Worm (Caenorhabditis elegans) whole organism, L3 larva: ENCODE results near the gene mam-6.

Experiments used
- R02D3.7 ChIP-seq: fragments of 150-350 bp; optimal IDR thresholded peaks from 2 replicates; lab custom pipeline; 2014; ENCODE audit warnings: missing biosample characterization, missing genetic modification characterization
- ZK546.5 ChIP-seq: sonication (generic microtip); optimal IDR thresholded peaks from 2 replicates; lab custom pipeline; 2017; ENCODE audit warnings: missing biosample characterization, missing genetic modification characterization
- ama-1 ChIP-seq: fragments of 150-350 bp; optimal IDR thresholded peaks from 2 replicates; lab custom pipeline; 2018
- ceh-28 ChIP-seq: fragments of 150-350 bp; optimal IDR thresholded peaks from 2 replicates; lab custom pipeline; 2014; ENCODE audit warnings: missing biosample characterization, missing genetic modification reagents, missing genetic modification characterization
- ceh-9 ChIP-seq: sonication (generic microtip); optimal IDR thresholded peaks from 2 replicates; lab custom pipeline; 2018; ENCODE audit warnings: missing biosample characterization, missing genetic modification characterization
- egl-5 ChIP-seq: fragments of 150-350 bp; optimal IDR thresholded peaks from 2 replicates; lab custom pipeline; 2017; ENCODE audit warnings: missing biosample characterization, missing genetic modification reagents, missing genetic modification characterization, inconsistent platforms
- elt-1 ChIP-seq: fragments of 150-350 bp; optimal IDR thresholded peaks from 2 replicates; lab custom pipeline; 2014; ENCODE audit warnings: missing biosample characterization, missing genetic modification characterization
- elt-2 ChIP-seq: sonication (generic microtip); optimal IDR thresholded peaks from 2 replicates; lab custom pipeline; 2016; ENCODE audit warnings: missing genetic modification reagents, mild to moderate bottlenecking, missing genetic modification characterization, missing compliant biosample characterization
- eor-1 ChIP-seq, 2 experiments: fragments of 150-350 bp; optimal IDR thresholded peaks; 2 replicates each; lab custom pipeline; 2014 to 2018; ENCODE audit warnings: missing biosample characterization in 2 of 2, missing genetic modification characterization in 2 of 2
- fkh-10 ChIP-seq: sonication (generic microtip); optimal IDR thresholded peaks from 2 replicates; lab custom pipeline; 2017; ENCODE audit warnings: missing biosample characterization, missing genetic modification reagents, missing genetic modification characterization
- fos-1 ChIP-seq: fragments of 150-350 bp; optimal IDR thresholded peaks from 2 replicates; lab custom pipeline; 2014; ENCODE audit warnings: missing biosample characterization, missing genetic modification characterization
- hmg-11 ChIP-seq: sonication (generic microtip); optimal IDR thresholded peaks from 2 replicates; lab custom pipeline; 2016; ENCODE audit warnings: missing genetic modification characterization, missing compliant biosample characterization
- lin-15B ChIP-seq: fragments of 150-350 bp; optimal IDR thresholded peaks from 2 replicates; lab custom pipeline; 2014; ENCODE audit warnings: missing biosample characterization, missing genetic modification characterization
- lin-39 ChIP-seq: fragments of 150-350 bp; optimal IDR thresholded peaks from 2 replicates; lab custom pipeline; 2018; ENCODE audit warnings: missing biosample characterization, missing genetic modification reagents, missing genetic modification characterization
- mdl-1 ChIP-seq: fragments of 150-350 bp; optimal IDR thresholded peaks from 2 replicates; lab custom pipeline; 2014; ENCODE audit warnings: missing biosample characterization, missing genetic modification characterization
- nhr-11 ChIP-seq: fragments of 150-350 bp; optimal IDR thresholded peaks from 2 replicates; lab custom pipeline; 2014; ENCODE audit warnings: missing biosample characterization, missing genetic modification characterization
- nhr-28 ChIP-seq: fragments of 150-350 bp; optimal IDR thresholded peaks from 2 replicates; lab custom pipeline; 2014; ENCODE audit warnings: missing biosample characterization, missing genetic modification characterization
- nhr-43 ChIP-seq: sonication (generic microtip); optimal IDR thresholded peaks from 2 replicates; lab custom pipeline; 2016; ENCODE audit warnings: mild to moderate bottlenecking, missing genetic modification characterization, missing compliant biosample characterization; ENCODE audit not compliant: poor library complexity, severe bottlenecking
- nhr-67 ChIP-seq: fragments of 150-350 bp; optimal IDR thresholded peaks from 2 replicates; lab custom pipeline; 2014; ENCODE audit warnings: missing biosample characterization, missing genetic modification characterization
- nhr-77 ChIP-seq: fragments of 150-350 bp; optimal IDR thresholded peaks from 2 replicates; lab custom pipeline; 2014; ENCODE audit warnings: missing biosample characterization, missing genetic modification characterization
- pha-4 ChIP-seq: fragments of 150-350 bp; optimal IDR thresholded peaks from 2 replicates; lab custom pipeline; 2014; ENCODE audit warnings: missing biosample characterization, missing genetic modification reagents, missing genetic modification characterization
- skn-1 ChIP-seq: fragments of 150-350 bp; optimal IDR thresholded peaks from 2 replicates; lab custom pipeline; 2014; ENCODE audit warnings: missing biosample characterization, missing genetic modification characterization
- tbx-2 ChIP-seq: sonication (generic microtip); optimal IDR thresholded peaks from 2 replicates; lab custom pipeline; 2016; ENCODE audit warnings: mild to moderate bottlenecking, missing genetic modification characterization, missing compliant biosample characterization
- unc-39 ChIP-seq: sonication (generic microtip); optimal IDR thresholded peaks from 4 replicates; lab custom pipeline; 2017; ENCODE audit warnings: missing biosample characterization, missing genetic modification characterization
- unc-62 ChIP-seq: fragments of 150-350 bp; sonication (generic microtip); optimal IDR thresholded peaks from 4 replicates; lab custom pipeline; 2014; ENCODE audit warnings: missing biosample characterization, missing genetic modification reagents, missing genetic modification characterization
- zag-1 ChIP-seq: fragments of 150-350 bp; optimal IDR thresholded peaks from 2 replicates; lab custom pipeline; 2014; ENCODE audit warnings: missing biosample characterization, missing genetic modification characterization

Gene mam-6

ce11 chrX:15039696-15040212, 29.4 kb downstream of the mam-6 start:
- no peak for TF ChIP-seq skn-1 (tag; lab: Kevin White, UChicago)
- no peak for TF ChIP-seq nhr-11 (tag; lab: Kevin White, UChicago)
- TF ChIP-seq R02D3.7 (tag; lab: Kevin White, UChicago): no peak
- no peak for TF ChIP-seq nhr-67 (tag; lab: Kevin White, UChicago)
- no peak for TF ChIP-seq elt-2
- no peak for TF ChIP-seq zag-1
- no peak for TF ChIP-seq fkh-10 (GFP tag; lab: Kevin White, UChicago)
- TF ChIP-seq hmg-11 (tag; lab: Kevin White, UChicago): no peak
- no peak for TF ChIP-seq elt-1 (tag; lab: Kevin White, UChicago)
- TF ChIP-seq unc-39 (tag; lab: Kevin White, UChicago): no peak
- no peak for TF ChIP-seq unc-62 (GFP tag; lab: Kevin White, UChicago)
- no peak for TF ChIP-seq eor-1 (tag; optimal IDR thresholded peaks at IDR 0.05; lab: Kevin White, UChicago)

ce11 chrX:15039029-15039695, 30.0 kb downstream of the mam-6 start:
- TF ChIP-seq ZK546.5 (tag; lab: Kevin White, UChicago) (no peak), ama-1 (lab: Kevin White, UChicago) (peak; percentile 62), elt-2 (no peak), ceh-28 (tag; lab: Kevin White, UChicago) (no peak)

- TF ChIP-seq nhr-28 (tag; lab: Kevin White, UChicago) (no peak), nhr-43 (tag; lab: Kevin White, UChicago) (peak; percentile 13), fos-1 (no peak), tbx-2 (tag; lab: Kevin White, UChicago) (no peak), ama-1 (lab: Kevin White, UChicago) (peak; percentile 18)
These were observed 32.9 kb downstream of the mam-6 start for ce11 chrX:15036287-15036686.

ce11 chrX:15035748-15036147, 33.4 kb downstream of the mam-6 start:
- no peak for TF ChIP-seq lin-15B (tag; lab: Kevin White, UChicago)
- no peak for TF ChIP-seq mdl-1 (tag; lab: Kevin White, UChicago)
- TF ChIP-seq elt-1 (tag; lab: Kevin White, UChicago): no peak
- TF ChIP-seq zag-1: no peak
- TF ChIP-seq, all 47 proteins: peak for 0

ce11 chrX:15034787-15035186, 34.4 kb downstream of the mam-6 start, which contains the start of gene dsc-1:
dsc-1 (minus strand) TSS chrX:15034832.
- no peak for TF ChIP-seq egl-5
- TF ChIP-seq nhr-43 (tag; lab: Kevin White, UChicago): no peak
- no peak for TF ChIP-seq fos-1
- TF ChIP-seq nhr-77 (tag; lab: Kevin White, UChicago): no peak
- TF ChIP-seq unc-62 (GFP tag; lab: Kevin White, UChicago): no peak

DNA sequence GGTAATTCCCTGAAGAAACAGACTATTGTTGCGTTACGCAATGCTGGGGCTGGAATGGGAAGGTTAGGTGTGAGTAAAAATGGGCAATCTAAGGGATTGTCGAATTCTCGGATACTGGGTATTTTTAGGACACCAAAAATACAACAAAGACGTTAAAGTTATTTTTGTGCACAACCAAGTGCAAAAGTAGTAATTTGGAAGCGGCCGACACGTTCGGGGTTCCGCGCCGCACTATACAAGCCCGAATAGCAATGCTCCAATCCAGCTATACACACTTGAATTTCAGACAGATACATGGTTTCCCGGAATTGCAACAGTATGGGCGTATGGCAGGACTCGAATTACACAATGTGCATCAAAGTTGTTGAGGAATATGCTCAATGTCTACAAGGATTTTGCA, 41.1 kb downstream of the mam-6 start:
- TF ChIP-seq pha-4 (tag; lab: Kevin White, UChicago) (no peak), ceh-9 (tag; lab: Kevin White, UChicago) (no peak), hmg-11 (tag; lab: Kevin White, UChicago) (no peak)

DNA sequence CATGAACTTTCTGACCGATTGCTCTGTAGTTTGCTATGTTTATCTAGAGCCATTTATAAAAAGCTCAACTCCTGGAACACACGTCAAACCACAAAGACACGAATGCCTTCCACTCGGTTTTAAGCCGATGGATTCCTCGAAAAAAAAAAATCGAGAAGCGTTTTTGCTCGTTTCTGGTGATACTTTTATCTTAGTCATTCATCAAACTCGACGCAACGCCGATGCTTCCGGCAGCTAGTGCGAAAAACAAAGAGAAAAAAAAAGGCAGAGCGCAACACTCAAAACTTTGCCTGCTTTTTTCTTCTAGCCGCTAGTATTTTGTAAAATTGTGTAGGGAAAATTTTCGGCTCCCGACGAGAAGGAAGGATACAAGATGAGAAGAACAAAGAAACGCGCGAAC, 41.6 kb downstream of the mam-6 start:
- no peak for TF ChIP-seq ZK546.5 (tag; lab: Kevin White, UChicago)
- peak; percentile 45 for TF ChIP-seq elt-1 (tag; lab: Kevin White, UChicago)
- TF ChIP-seq ceh-28 (tag; lab: Kevin White, UChicago): no peak
- TF ChIP-seq pha-4 (tag; lab: Kevin White, UChicago): no peak
- TF ChIP-seq nhr-43 (tag; lab: Kevin White, UChicago): no peak
- no peak for TF ChIP-seq eor-1 (tag; optimal IDR thresholded peaks at IDR 0.05; lab: Kevin White, UChicago)
- peak; percentile 88 for TF ChIP-seq lin-39 (tag; lab: Kevin White, UChicago)
